Worm (Caenorhabditis elegans) whole organism, young adult: ENCODE results near the gene lbp-9.

Source experiments
- ceh-91 ChIP-seq: fragments of 200-800 bp; sonication (Bioruptor generic); IDR thresholded peaks from 2 replicates; pipeline ENCODE4 v1.3.6; 2022; ENCODE audit warnings: missing genetic modification reagents, missing genetic modification characterization, missing compliant biosample characterization
- snpc-4 ChIP-seq, 5 experiments: fragments of 150-350 bp in 1 of 5; sonication (generic microtip) in 4 of 5; optimal IDR thresholded peaks; 2 replicates each; lab custom pipeline; 2014 to 2018; ENCODE audit warnings: missing genetic modification characterization in 5 of 5, missing biosample characterization in 3 of 5, antibody characterized with exemption in 2 of 5, mild to moderate bottlenecking in 2 of 5, missing compliant biosample characterization in 2 of 5, missing genotype in 2 of 5, moderate library complexity in 2 of 5, missing genetic modification reagents in 1 of 5
- ztf-18 ChIP-seq: sonication (generic microtip); optimal IDR thresholded peaks from 2 replicates; lab custom pipeline; 2016; ENCODE audit warnings: missing genotype, mild to moderate bottlenecking, missing genetic modification characterization, missing compliant biosample characterization

DNA sequence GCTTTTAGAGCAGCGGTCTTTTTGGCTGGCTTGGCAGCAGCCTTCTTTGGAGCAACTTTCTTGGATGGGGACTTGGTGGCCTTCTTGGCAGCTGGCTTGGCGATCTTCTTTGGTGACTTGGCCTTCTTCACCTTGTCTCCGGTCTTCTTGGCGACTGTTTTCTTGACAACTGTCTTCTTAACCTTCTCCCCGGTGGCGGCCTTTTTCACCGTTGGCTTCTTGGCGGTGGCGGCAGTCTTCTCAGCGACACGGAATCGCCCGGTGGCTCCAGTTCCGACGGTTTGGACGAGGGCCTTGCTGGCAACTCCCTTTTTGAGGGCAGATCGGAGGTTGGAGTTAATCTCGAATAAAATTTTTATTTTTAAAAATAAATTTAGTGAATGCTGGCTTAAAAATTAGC lies 37.6 kb upstream of the lbp-9 start:
- TF ChIP-seq ztf-18 (no peak), ceh-91 (no peak), snpc-4 (GFP tag; optimal IDR thresholded peaks at IDR 0.05; lab: Kevin White, UChicago) (no peak), snpc-4 (tag; optimal IDR thresholded peaks at IDR 0.05; lab: Kevin White, UChicago) (no peak)
